Worm (Caenorhabditis elegans): ENCODE data around the gene C14C11.4.
A peak's percentile ranks its signal among the peaks of the same experiment; 100 is the strongest.

C14C11.4 gene

DNA sequence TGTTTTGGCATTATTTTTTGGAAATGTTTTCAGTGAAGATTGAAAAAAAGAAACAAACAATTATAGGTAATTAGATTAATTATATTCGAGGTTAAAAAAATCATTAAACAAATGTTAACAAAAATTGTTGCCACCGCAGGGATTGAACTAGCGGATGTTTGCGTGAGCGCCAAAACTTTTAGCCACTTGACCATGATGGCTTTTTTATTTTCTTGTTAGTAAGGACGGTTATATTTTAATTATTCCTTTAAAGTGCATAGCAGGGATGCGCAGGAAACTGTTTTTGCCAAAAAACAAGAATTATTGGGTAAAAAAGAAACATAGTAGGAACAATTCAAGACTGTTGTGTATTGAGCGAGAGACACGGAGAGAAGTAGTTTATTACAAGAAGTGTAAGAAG lies 19.9 kb downstream of the C14C11.4 start (continued):
- TF ChIP-seq F23B12.7 (tag; optimal IDR thresholded peaks at IDR 0.05; ENCODE audit: insufficient read depth) (no peak), B0035.1 (tag; optimal IDR thresholded peaks at IDR 0.05) (peak; percentile 57), chd-7 (tag; optimal IDR thresholded peaks at IDR 0.05) (peak; percentile 77), B0261.1 (tag; optimal IDR thresholded peaks at IDR 0.05) (peak; percentile 70), ceh-40 (GFP tag; IDR thresholded peaks at IDR 0.05) (peak; percentile 88), Y53G8AR.9 (GFP tag; conservative IDR thresholded peaks at IDR 0.05) (peak; percentile 84), lin-26 (GFP tag; IDR thresholded peaks at IDR 0.05) (peak; percentile 97), ccch-3 (GFP tag; optimal IDR thresholded peaks at IDR 0.05) (no peak), F37B4.10 (GFP tag; IDR thresholded peaks at IDR 0.05) (no peak), bed-1 (GFP tag; IDR thresholded peaks at IDR 0.05) (no peak), lin-35 (GFP tag; optimal IDR thresholded peaks at IDR 0.05) (no peak), F49E8.2 (tag; optimal IDR thresholded peaks at IDR 0.05; ENCODE audit: insufficient read depth) (peak; percentile 72), rec-8 (tag; optimal IDR thresholded peaks at IDR 0.05) (peak; percentile 16 to 66), ets-4 (GFP tag; optimal IDR thresholded peaks at IDR 0.05) (no peak), nfyb-1 (GFP tag; IDR thresholded peaks at IDR 0.05) (peak; percentile 65), attf-5 (GFP tag; optimal IDR thresholded peaks at IDR 0.05) (no peak), snpc-4 (GFP tag; optimal IDR thresholded peaks at IDR 0.05) (peak; percentile 59), snpc-4 (tag; optimal IDR thresholded peaks at IDR 0.05) (peak in 1 of 4 experiments; percentile 56), lin-54 (GFP tag; optimal IDR thresholded peaks at IDR 0.05) (peak; percentile 76), nfya-1 (tag; optimal IDR thresholded peaks at IDR 0.05; ENCODE audit: borderline replicate concordance, insufficient read depth) (no peak), F57A8.1 (GFP tag; optimal IDR thresholded peaks at IDR 0.05) (no peak), B0019.2 (GFP tag; conservative IDR thresholded peaks at IDR 0.05) (no peak), hlh-12 (tag; optimal IDR thresholded peaks at IDR 0.05) (no peak), ztf-28 (GFP tag; IDR thresholded peaks at IDR 0.05) (0 out of 2 replicates have a peak, but pooled peaks have one; percentile 20), atf-7 (tag; optimal IDR thresholded peaks at IDR 0.05) (peak; percentile 77), dpl-1 (GFP tag; optimal IDR thresholded peaks at IDR 0.05) (no peak), nhr-27 (tag; optimal IDR thresholded peaks at IDR 0.05) (no peak), Y79H2A.3 (GFP tag; conservative IDR thresholded peaks at IDR 0.05) (0 out of 2 replicates have a peak, but pooled peaks have one; percentile 34), madf-6 (GFP tag; IDR thresholded peaks at IDR 0.05) (peak; percentile 81), nhr-179 (tag; optimal IDR thresholded peaks at IDR 0.05) (peak; percentile 22), hsf-1 (GFP tag; IDR thresholded peaks at IDR 0.05) (peak; percentile 58; the same call in 1 of the 2 replicates), F39B2.1 (GFP tag; IDR thresholded peaks at IDR 0.05) (0 out of 2 replicates have a peak, but pooled peaks have one; percentile 64), athp-1 (tag; optimal IDR thresholded peaks at IDR 0.05) (peak; percentile 91), ztf-26 (tag; optimal IDR thresholded peaks at IDR 0.05) (peak; percentile 33), attf-3 (GFP tag; conservative IDR thresholded peaks at IDR 0.05) (no peak), tbp1 (GFP tag; optimal IDR thresholded peaks at IDR 0.05) (peak; percentile 91), nhr-90 (tag; optimal IDR thresholded peaks at IDR 0.05) (peak; percentile 70), D2030.7 (GFP tag; IDR thresholded peaks at IDR 0.05) (peak; percentile 73), F55B11.4 (tag; optimal IDR thresholded peaks at IDR 0.05; ENCODE audit: borderline replicate concordance, insufficient read depth) (no peak), aptf-2 (GFP tag; conservative IDR thresholded peaks at IDR 0.05) (no peak), F33H1.4 (GFP tag; IDR thresholded peaks at IDR 0.05) (peak; percentile 63), snpc-3.4 (tag; optimal IDR thresholded peaks at IDR 0.05) (peak; percentile 73)
